Worm (Caenorhabditis elegans) whole organism, L1 larva: ENCODE results near the gene W05E10.5.
A peak's percentile ranks its signal among the peaks of the same experiment; 100 is the strongest.

Experiments used
- C16A3.4 ChIP-seq: fragments of 150-350 bp; optimal IDR thresholded peaks from 2 replicates; lab custom pipeline; 2014; ENCODE audit warnings: missing biosample characterization, missing genetic modification characterization
- F16B12.6 ChIP-seq: fragments of 150-350 bp; optimal IDR thresholded peaks from 2 replicates; lab custom pipeline; 2014; ENCODE audit warnings: missing biosample characterization, missing genetic modification characterization
- aly-2 ChIP-seq: fragments of 150-350 bp; optimal IDR thresholded peaks from 2 replicates; lab custom pipeline; 2014; ENCODE audit warnings: missing biosample characterization, missing genetic modification characterization
- blmp-1 ChIP-seq: fragments of 150-350 bp; optimal IDR thresholded peaks from 2 replicates; lab custom pipeline; 2014; ENCODE audit warnings: missing biosample characterization, missing genetic modification characterization
- ceh-8 ChIP-seq: fragments of 200-800 bp; sonication (Bioruptor generic); optimal IDR thresholded peaks from 2 replicates; lab custom pipeline; 2018; ENCODE audit warnings: mild to moderate bottlenecking, missing genetic modification characterization, moderate library complexity, missing compliant biosample characterization
- ceh-90 ChIP-seq: sonication (generic microtip); optimal IDR thresholded peaks from 2 replicates; lab custom pipeline; 2016; ENCODE audit warnings: missing genetic modification characterization, missing compliant biosample characterization
- ces-1 ChIP-seq: fragments of 150-350 bp; optimal IDR thresholded peaks from 2 replicates; lab custom pipeline; 2014; ENCODE audit warnings: missing biosample characterization, missing genetic modification reagents, missing genetic modification characterization
- dpl-1 ChIP-seq, 3 experiments: fragments of 150-350 bp in 2 of 3; sonication (generic microtip) in 1 of 3; optimal IDR thresholded peaks; 2 replicates each; lab custom pipeline; 2014 to 2017; ENCODE audit warnings: missing biosample characterization in 3 of 3, missing genetic modification characterization in 3 of 3, missing genetic modification reagents in 3 of 3
- efl-1 ChIP-seq, 4 experiments: fragments of 150-350 bp; optimal IDR thresholded peaks in 3 of 4; peaks in 1 of 4; 1 replicate in 1 of 4; 2 replicates in 3 of 4; lab custom pipeline; 2014; ENCODE audit warnings: missing biosample characterization in 2 of 4, missing genetic modification characterization in 2 of 4, missing genetic modification reagents in 2 of 4
- efl-3 ChIP-seq: fragments of 200-800 bp; sonication (Bioruptor generic); optimal IDR thresholded peaks from 2 replicates; lab custom pipeline; 2018; ENCODE audit warnings: mild to moderate bottlenecking, missing genetic modification characterization, missing compliant biosample characterization
- egl-27 ChIP-seq, 2 experiments: fragments of 150-350 bp in 1 of 2; sonication (generic microtip); optimal IDR thresholded peaks; 3 replicates each; lab custom pipeline; 2017 to 2018; ENCODE audit warnings: missing biosample characterization in 2 of 2, missing genetic modification characterization in 2 of 2, missing genetic modification reagents in 2 of 2
- elt-2 ChIP-seq: sonication (generic microtip); optimal IDR thresholded peaks from 2 replicates; lab custom pipeline; 2016; ENCODE audit warnings: missing genetic modification characterization, mild to moderate bottlenecking, inconsistent platforms, missing compliant biosample characterization, missing genetic modification reagents
- elt-3 ChIP-seq, 6 experiments: fragments of 150-350 bp in 1 of 6; sonication (generic microtip); optimal IDR thresholded peaks; 2 replicates each; lab custom pipeline; 2017 to 2018; ENCODE audit warnings: missing biosample characterization in 6 of 6, missing genetic modification characterization in 6 of 6, inconsistent platforms in 1 of 6
- ets-5 ChIP-seq: fragments of 200-800 bp; sonication (Bioruptor generic); IDR thresholded peaks from 2 replicates; pipeline ENCODE4 v1.3.6; 2022; ENCODE audit warnings: missing genetic modification characterization, missing compliant biosample characterization
- fkh-8 ChIP-seq: sonication (generic microtip); optimal IDR thresholded peaks from 2 replicates; lab custom pipeline; 2016; ENCODE audit warnings: mild to moderate bottlenecking, missing genetic modification characterization, missing compliant biosample characterization
- fos-1 ChIP-seq: fragments of 150-350 bp; optimal IDR thresholded peaks from 2 replicates; lab custom pipeline; 2014; ENCODE audit warnings: missing biosample characterization, missing genetic modification characterization
- grh-1 ChIP-seq: fragments of 200-800 bp; sonication (Bioruptor generic); IDR thresholded peaks from 2 replicates; pipeline ENCODE4 v1.3.6; 2022; ENCODE audit warnings: missing genetic modification reagents, missing genetic modification characterization, missing compliant biosample characterization
- hlh-17 ChIP-seq: fragments of 200-800 bp; sonication (Bioruptor generic); optimal IDR thresholded peaks from 2 replicates; lab custom pipeline; 2018; ENCODE audit warnings: missing genetic modification characterization, mild to moderate bottlenecking, missing compliant biosample characterization, moderate library complexity, borderline replicate concordance
- hlh-4 ChIP-seq: sonication (generic microtip); optimal IDR thresholded peaks from 2 replicates; lab custom pipeline; 2016; ENCODE audit warnings: mild to moderate bottlenecking, missing genetic modification characterization, missing compliant biosample characterization
- irx-1 ChIP-seq: sonication (generic microtip); optimal IDR thresholded peaks from 2 replicates; lab custom pipeline; 2016; ENCODE audit warnings: missing genetic modification characterization, missing compliant biosample characterization
- jun-1 ChIP-seq: fragments of 150-350 bp; optimal IDR thresholded peaks from 2 replicates; lab custom pipeline; 2014; ENCODE audit warnings: missing biosample characterization, missing genetic modification reagents, missing genetic modification characterization
- lin-14 ChIP-seq: fragments of 200-800 bp; sonication (Bioruptor generic); optimal IDR thresholded peaks from 2 replicates; lab custom pipeline; 2018; ENCODE audit warnings: mild to moderate bottlenecking, missing genetic modification characterization, moderate library complexity, missing compliant biosample characterization
- lin-15B ChIP-seq: fragments of 150-350 bp; sonication (generic microtip); optimal IDR thresholded peaks from 3 replicates; lab custom pipeline; 2014; ENCODE audit warnings: missing biosample characterization, missing genetic modification characterization
- lin-39 ChIP-seq: fragments of 150-350 bp; optimal IDR thresholded peaks from 2 replicates; lab custom pipeline; 2014; ENCODE audit warnings: missing biosample characterization, missing genetic modification reagents, missing genetic modification characterization
- lir-3 ChIP-seq: sonication (generic microtip); optimal IDR thresholded peaks from 2 replicates; lab custom pipeline; 2016; ENCODE audit warnings: mild to moderate bottlenecking, missing genetic modification characterization, moderate library complexity, missing compliant biosample characterization; ENCODE audit not compliant: poor library complexity
- mef-2 ChIP-seq: fragments of 150-350 bp; optimal IDR thresholded peaks from 2 replicates; lab custom pipeline; 2014; ENCODE audit warnings: missing biosample characterization, missing genetic modification characterization
- mep-1 ChIP-seq: fragments of 150-350 bp; optimal IDR thresholded peaks from 2 replicates; lab custom pipeline; 2014; ENCODE audit warnings: missing biosample characterization, missing genetic modification characterization
- nhr-19 ChIP-seq: fragments of 200-800 bp; sonication (Bioruptor generic); conservative IDR thresholded peaks from 2 replicates; pipeline ENCODE4 v1.3.6; 2022; ENCODE audit warnings: missing genetic modification characterization, missing compliant biosample characterization
- nhr-20 ChIP-seq: sonication (generic microtip); optimal IDR thresholded peaks from 2 replicates; lab custom pipeline; 2016; ENCODE audit warnings: mild to moderate bottlenecking, missing genetic modification characterization, missing compliant biosample characterization
- nhr-47 ChIP-seq: sonication (generic microtip); optimal IDR thresholded peaks from 2 replicates; lab custom pipeline; 2016; ENCODE audit warnings: mild to moderate bottlenecking, missing genetic modification characterization, moderate library complexity, missing compliant biosample characterization
- nhr-71 ChIP-seq: sonication (generic microtip); optimal IDR thresholded peaks from 2 replicates; lab custom pipeline; 2016; ENCODE audit warnings: mild to moderate bottlenecking, missing genetic modification characterization, moderate library complexity, missing compliant biosample characterization
- nhr-76 ChIP-seq: sonication (generic microtip); optimal IDR thresholded peaks from 2 replicates; lab custom pipeline; 2017; ENCODE audit warnings: missing biosample characterization, missing genetic modification characterization
- nhr-77 ChIP-seq: fragments of 150-350 bp; optimal IDR thresholded peaks from 2 replicates; lab custom pipeline; 2014; ENCODE audit warnings: missing biosample characterization, missing genetic modification characterization
- nhr-84 ChIP-seq: sonication (generic microtip); optimal IDR thresholded peaks from 2 replicates; lab custom pipeline; 2017; ENCODE audit warnings: missing biosample characterization, missing genetic modification characterization
- nhr-85 ChIP-seq: sonication (generic microtip); peaks from one replicate; lab custom pipeline; 2016; ENCODE audit warnings: missing genetic modification characterization, inconsistent platforms, missing compliant biosample characterization
- nhr-90 ChIP-seq: sonication (generic microtip); optimal IDR thresholded peaks from 2 replicates; lab custom pipeline; 2016; ENCODE audit warnings: mild to moderate bottlenecking, missing genetic modification characterization, missing compliant biosample characterization; ENCODE audit not compliant: poor library complexity
- pag-3 ChIP-seq: sonication (generic microtip); optimal IDR thresholded peaks from 2 replicates; lab custom pipeline; 2017; ENCODE audit warnings: missing genetic modification characterization, mild to moderate bottlenecking, missing compliant biosample characterization, antibody characterized with exemption, borderline replicate concordance; ENCODE audit not compliant: insufficient read depth
- pqm-1 ChIP-seq: sonication (generic microtip); optimal IDR thresholded peaks from 3 replicates; lab custom pipeline; 2017; ENCODE audit warnings: missing biosample characterization, missing genetic modification characterization
- skn-1 ChIP-seq: fragments of 150-350 bp; optimal IDR thresholded peaks from 2 replicates; lab custom pipeline; 2014; ENCODE audit warnings: missing biosample characterization, missing genetic modification characterization
- snpc-4 ChIP-seq: fragments of 150-350 bp; optimal IDR thresholded peaks from 2 replicates; lab custom pipeline; 2014; ENCODE audit warnings: missing biosample characterization, missing genetic modification characterization
- sox-4 ChIP-seq: sonication (generic microtip); optimal IDR thresholded peaks from 2 replicates; lab custom pipeline; 2016; ENCODE audit warnings: missing genetic modification characterization, missing compliant biosample characterization
- unc-130 ChIP-seq: fragments of 150-350 bp; optimal IDR thresholded peaks from 2 replicates; lab custom pipeline; 2017; ENCODE audit warnings: missing biosample characterization, missing genetic modification characterization, inconsistent platforms
- unc-30 ChIP-seq: sonication (generic microtip); optimal IDR thresholded peaks from 2 replicates; lab custom pipeline; 2017; ENCODE audit warnings: missing biosample characterization, missing genetic modification characterization
- unc-98 ChIP-seq: fragments of 200-800 bp; sonication (Bioruptor generic); IDR thresholded peaks from 2 replicates; pipeline ENCODE4 v1.3.6; 2022; ENCODE audit warnings: missing genetic modification characterization, missing compliant biosample characterization
- xbp-1 ChIP-seq: sonication (generic microtip); optimal IDR thresholded peaks from 2 replicates; lab custom pipeline; 2016; ENCODE audit warnings: missing genetic modification characterization, missing compliant biosample characterization
- zag-1 ChIP-seq: fragments of 150-350 bp; optimal IDR thresholded peaks from 2 replicates; lab custom pipeline; 2014; ENCODE audit warnings: missing biosample characterization, missing genetic modification characterization
- zip-4 ChIP-seq: fragments of 200-800 bp; sonication (Bioruptor generic); optimal IDR thresholded peaks from 2 replicates; lab custom pipeline; 2018; ENCODE audit warnings: mild to moderate bottlenecking, missing genetic modification characterization, moderate library complexity, missing compliant biosample characterization
- ztf-4 ChIP-seq: fragments of 150-350 bp; optimal IDR thresholded peaks from 2 replicates; lab custom pipeline; 2014; ENCODE audit warnings: missing biosample characterization, missing genetic modification characterization

The W05E10.5 gene

ce11 chrV:11647821-11648220 lies 47.7 kb downstream of the W05E10.5 start:
- no peak for TF ChIP-seq elt-2
- TF ChIP-seq pqm-1 (tag; lab: Kevin White, UChicago), result peak; percentile 1

- TF ChIP-seq snpc-4 (tag; lab: Kevin White, UChicago), result no peak
- no peak for TF ChIP-seq hlh-4 (tag; lab: Kevin White, UChicago)
- TF ChIP-seq nhr-47 (tag; lab: Kevin White, UChicago), result no peak
- no peak for TF ChIP-seq mep-1 (tag; lab: Kevin White, UChicago)
- TF ChIP-seq nhr-76 (tag; lab: Kevin White, UChicago), result no peak
- no peak for TF ChIP-seq pag-3
- no peak for TF ChIP-seq unc-30 (tag; lab: Kevin White, UChicago)
- no peak for TF ChIP-seq nhr-20
- TF ChIP-seq sox-4 (tag; lab: Kevin White, UChicago), result no peak
- no peak for TF ChIP-seq jun-1 (tag; lab: Kevin White, UChicago)
- TF ChIP-seq F16B12.6 (tag; lab: Kevin White, UChicago), result no peak
- no peak for TF ChIP-seq elt-2
- TF ChIP-seq zag-1, result no peak
- TF ChIP-seq, all 84 proteins: peak for 0
These were observed 50.3 kb downstream of the W05E10.5 start, which contains the start of gene skp-1 for ce11 chrV:11645244-11645643. skp-1 (plus strand) TSS chrV:11645481.

ce11 chrV:11644166-11644565 lies 51.3 kb downstream of the W05E10.5 start, which contains the start of gene bir-1:
bir-1 (plus strand) TSS chrV:11644477.
- no peak for TF ChIP-seq unc-98 (GFP tag; lab: Robert Waterston, UW)
- no peak for TF ChIP-seq ets-5
- peak; percentile 55 for TF ChIP-seq unc-130 (tag; lab: Kevin White, UChicago)
- peak; percentile 25 for TF ChIP-seq fos-1 (tag; lab: Kevin White, UChicago)
- peak; percentile 21 for TF ChIP-seq nhr-19 (GFP tag; lab: Robert Waterston, UW)
- no peak for TF ChIP-seq efl-3 (GFP tag; lab: Kevin White, UChicago)
- TF ChIP-seq irx-1 (tag; lab: Kevin White, UChicago), result peak; percentile 52
- peak; percentile 79 to 85 for TF ChIP-seq efl-1 (optimal IDR thresholded peaks at IDR 0.05; lab: Kevin White, UChicago)
- peak; percentile 82 to 96 for TF ChIP-seq efl-1 (GFP tag; optimal IDR thresholded peaks at IDR 0.05 in 1 of 2; lab: Kevin White, UChicago)
- TF ChIP-seq nhr-76 (tag; lab: Kevin White, UChicago), result no peak
- TF ChIP-seq skn-1 (tag; lab: Kevin White, UChicago), result peak; percentile 71
- TF ChIP-seq nhr-84 (tag; lab: Kevin White, UChicago), result no peak
- no peak for TF ChIP-seq ces-1
- TF ChIP-seq nhr-77 (tag; lab: Kevin White, UChicago), result peak; percentile 18
- no peak for TF ChIP-seq elt-2
- peak; percentile 72 to 87 (median 79) for TF ChIP-seq dpl-1 (GFP tag; optimal IDR thresholded peaks at IDR 0.05; lab: Kevin White, UChicago)
- no peak for TF ChIP-seq hlh-17
- peak; percentile 62 for TF ChIP-seq nhr-85 (tag; lab: Kevin White, UChicago)
- TF ChIP-seq nhr-71 (tag; lab: Kevin White, UChicago), result peak; percentile 79
- peak; percentile 50 for TF ChIP-seq snpc-4 (tag; lab: Kevin White, UChicago)
- TF ChIP-seq lin-39 (tag; lab: Kevin White, UChicago), result no peak
- TF ChIP-seq lir-3 (tag; lab: Kevin White, UChicago), result peak; percentile 80
- TF ChIP-seq ceh-8 (GFP tag; lab: Kevin White, UChicago), result no peak
- TF ChIP-seq blmp-1 (tag; lab: Kevin White, UChicago), result peak; percentile 65
- TF ChIP-seq egl-27 (tag; optimal IDR thresholded peaks at IDR 0.05; lab: Kevin White, UChicago), result no peak
- no peak for TF ChIP-seq zip-4 (GFP tag; lab: Kevin White, UChicago)
- no peak for TF ChIP-seq mef-2 (tag; lab: Kevin White, UChicago)
- TF ChIP-seq ztf-4 (tag; lab: Kevin White, UChicago), result no peak
- no peak for TF ChIP-seq unc-30 (tag; lab: Kevin White, UChicago)
- TF ChIP-seq lin-14 (GFP tag; lab: Kevin White, UChicago), result peak; percentile 79
- peak; percentile 81 for TF ChIP-seq lin-15B (tag; lab: Kevin White, UChicago)
- TF ChIP-seq elt-3 (tag; optimal IDR thresholded peaks at IDR 0.05; lab: Kevin White, UChicago), result peak in 1 of 6 experiments; percentile 4
- no peak for TF ChIP-seq pqm-1 (tag; lab: Kevin White, UChicago)
- TF ChIP-seq fkh-8 (tag; lab: Kevin White, UChicago), result peak; percentile 59
- TF ChIP-seq C16A3.4, result peak; percentile 72
- TF ChIP-seq nhr-20, result peak; percentile 49
- TF ChIP-seq nhr-90 (tag; lab: Kevin White, UChicago), result peak; percentile 49
- TF ChIP-seq aly-2 (tag; lab: Kevin White, UChicago), result no peak
- TF ChIP-seq ceh-90 (tag; lab: Kevin White, UChicago), result peak; percentile 69
- TF ChIP-seq xbp-1, result peak; percentile 67
- TF ChIP-seq grh-1 (GFP tag; lab: Robert Waterston, UW), result no peak
